Worm (Caenorhabditis elegans) whole organism, L4/young adult: ENCODE results near the gene C15B12.9.

Experiments
- W03F9.2 ChIP-seq: fragments of 150-350 bp; optimal IDR thresholded peaks from 2 replicates; lab custom pipeline; 2014; ENCODE audit warnings: missing biosample characterization, missing genetic modification characterization
- dao-5 ChIP-seq: sonication (generic microtip); optimal IDR thresholded peaks from 2 replicates; lab custom pipeline; 2016; ENCODE audit warnings: missing genotype, missing genetic modification characterization, moderate library complexity, missing compliant biosample characterization
- him-1 ChIP-seq: sonication (generic microtip); optimal IDR thresholded peaks from 2 replicates; lab custom pipeline; 2016; ENCODE audit warnings: missing genotype, missing genetic modification reagents, missing genetic modification characterization, missing compliant biosample characterization

ce11 chrX:6499736-6500135 is 31.1 kb downstream of the C15B12.9 start, which contains the start of gene actl-1:
- TF ChIP-seq him-1 (tag; lab: Kevin White, UChicago), result no peak
- no peak for TF ChIP-seq W03F9.2
- TF ChIP-seq dao-5 (tag; lab: Kevin White, UChicago), result no peak
